Worm (Caenorhabditis elegans): Measurements from ENCODE around the gene C13A2.7.

ce11 chrV:7223941-7224340 lies 42.2 kb upstream of the C13A2.7 start, which contains the start of gene C13F10.1:
- no peak for TF ChIP-seq unc-86 (tag; optimal IDR thresholded peaks at IDR 0.05)
- no peak for TF ChIP-seq nhr-11 (tag; optimal IDR thresholded peaks at IDR 0.05)
- no peak for TF ChIP-seq ceh-9 (tag; optimal IDR thresholded peaks at IDR 0.05)
- TF ChIP-seq ama-1 (optimal IDR thresholded peaks at IDR 0.05) = no peak
- peak; percentile 46 for TF ChIP-seq unc-42 (tag; optimal IDR thresholded peaks at IDR 0.05)
- TF ChIP-seq ets-4 (tag; optimal IDR thresholded peaks at IDR 0.05) = no peak
- TF ChIP-seq hlh-30 (tag; optimal IDR thresholded peaks at IDR 0.05; ENCODE audit: insufficient read depth) = no peak
- no peak for TF ChIP-seq hlh-6 (tag; optimal IDR thresholded peaks at IDR 0.05)
- TF ChIP-seq syd-9 (tag; optimal IDR thresholded peaks at IDR 0.05) = no peak
- no peak for TF ChIP-seq pha-2 (tag; optimal IDR thresholded peaks at IDR 0.05)
- no peak for TF ChIP-seq pha-4 (tag; optimal IDR thresholded peaks at IDR 0.05)
- TF ChIP-seq ttx-3 (tag; optimal IDR thresholded peaks at IDR 0.05) = no peak
- no peak for TF ChIP-seq pros-1 (tag; optimal IDR thresholded peaks at IDR 0.05)

All from whole organism, late embryonic.